Fruit fly (Drosophila melanogaster) whole organism, embryonic: ENCODE data around the gene Bicra.
A peak's percentile ranks its signal among the peaks of the same experiment; 100 is the strongest.

Source experiments
- ATbp ChIP-seq: fragments of 200-800 bp; sonication (Bioruptor generic); optimal IDR thresholded peaks from 2 replicates; lab custom pipeline; 2017; ENCODE audit warnings: missing biosample characterization, mild to moderate bottlenecking, missing genetic modification characterization, missing genetic modification reagents
- CG10147 ChIP-seq: fragments of 200-800 bp; sonication (Bioruptor generic); optimal IDR thresholded peaks from 2 replicates; lab custom pipeline; 2019; ENCODE audit warnings: missing biosample characterization, mild to moderate bottlenecking, missing genetic modification characterization, moderate library complexity
- CG10274 ChIP-seq: fragments of 200-800 bp; sonication (Bioruptor generic); optimal IDR thresholded peaks from 3 replicates; lab custom pipeline; 2017; ENCODE audit warnings: missing biosample characterization, mild to moderate bottlenecking, missing genetic modification characterization
- CG11247 ChIP-seq: fragments of 200-800 bp; sonication (Bioruptor generic); IDR thresholded peaks from 2 replicates; pipeline ENCODE4 v1.3.6; 2022; ENCODE audit warnings: missing biosample characterization, missing genetic modification characterization
- CG12391 ChIP-seq: fragments of 200-800 bp; sonication (Bioruptor generic); optimal IDR thresholded peaks from 3 replicates; lab custom pipeline; 2018; ENCODE audit warnings: missing biosample characterization, mild to moderate bottlenecking, missing genetic modification characterization, moderate library complexity
- CG15011 ChIP-seq: fragments of 200-800 bp; sonication (Bioruptor generic); optimal IDR thresholded peaks from 3 replicates; lab custom pipeline; 2018; ENCODE audit warnings: missing biosample characterization, mild to moderate bottlenecking, missing genetic modification characterization
- CG17612 ChIP-seq: fragments of 200-800 bp; sonication (Bioruptor generic); IDR thresholded peaks from 2 replicates; pipeline ENCODE4 v1.3.6; 2022; ENCODE audit warnings: missing biosample characterization, missing genetic modification characterization
- CG18262 ChIP-seq: fragments of 200-800 bp; optimal IDR thresholded peaks from 3 replicates; lab custom pipeline; 2019; ENCODE audit warnings: missing biosample characterization, mild to moderate bottlenecking, missing genetic modification characterization, moderate library complexity
- CG18619 ChIP-seq: fragments of 200-800 bp; sonication (Bioruptor generic); optimal IDR thresholded peaks from 3 replicates; lab custom pipeline; 2017; ENCODE audit warnings: missing biosample characterization, mild to moderate bottlenecking, missing genetic modification characterization
- CG31441 ChIP-seq: fragments of 200-800 bp; sonication (Bioruptor generic); IDR thresholded peaks from 2 replicates; pipeline ENCODE4 v1.3.6; 2022; ENCODE audit warnings: missing biosample characterization, missing genetic modification characterization
- CG3726 ChIP-seq: fragments of 200-800 bp; sonication (Bioruptor generic); IDR thresholded peaks from 3 replicates; pipeline ENCODE4, ENCODE4 v1.3.6; 2022; ENCODE audit warnings: missing biosample characterization, missing genetic modification characterization
- CG3847 ChIP-seq: fragments of 200-800 bp; sonication (Bioruptor generic); IDR thresholded peaks from 2 replicates; pipeline ENCODE4 v1.3.6; 2022; ENCODE audit warnings: missing biosample characterization, missing genetic modification characterization
- CG4282 ChIP-seq: fragments of 200-800 bp; sonication (Bioruptor generic); optimal IDR thresholded peaks from 2 replicates; lab custom pipeline; 2016; ENCODE audit warnings: missing biosample characterization, missing genetic modification characterization
- CG4820 ChIP-seq: fragments of 200-800 bp; sonication (Bioruptor generic); optimal IDR thresholded peaks from 3 replicates; lab custom pipeline; 2016; ENCODE audit warnings: missing biosample characterization, missing genetic modification characterization
- CG4854 ChIP-seq: fragments of 200-800 bp; sonication (Bioruptor generic); optimal IDR thresholded peaks from 2 replicates; lab custom pipeline; 2016; ENCODE audit warnings: missing biosample characterization, missing genetic modification characterization, inconsistent platforms
- CG5245 ChIP-seq: fragments of 200-800 bp; sonication (Bioruptor generic); optimal IDR thresholded peaks from 3 replicates; lab custom pipeline; 2016; ENCODE audit warnings: missing biosample characterization, missing genetic modification characterization
- CG7372 ChIP-seq: fragments of 200-800 bp; sonication (Bioruptor generic); IDR thresholded peaks from 2 replicates; pipeline ENCODE4 v1.3.6; 2022; ENCODE audit warnings: missing biosample characterization, missing genetic modification characterization
- CG7987 ChIP-seq: fragments of 200-800 bp; sonication (Bioruptor generic); optimal IDR thresholded peaks from 2 replicates; lab custom pipeline; 2018; ENCODE audit warnings: missing biosample characterization, mild to moderate bottlenecking, missing genetic modification characterization, moderate library complexity
- CG9215 ChIP-seq: fragments of 200-800 bp; sonication (Bioruptor generic); IDR thresholded peaks from 2 replicates; pipeline ENCODE4 v1.3.6; 2022; ENCODE audit warnings: missing biosample characterization, missing genetic modification characterization
- CG9437 ChIP-seq: fragments of 200-800 bp; sonication (Bioruptor generic); optimal IDR thresholded peaks from 2 replicates; lab custom pipeline; 2018; ENCODE audit warnings: missing biosample characterization, mild to moderate bottlenecking, missing genetic modification characterization
- CTCF ChIP-seq: fragments of 200-800 bp; sonication (Bioruptor generic); optimal IDR thresholded peaks from 2 replicates; lab custom pipeline; 2017; ENCODE audit warnings: missing biosample characterization, mild to moderate bottlenecking, missing genetic modification characterization, moderate library complexity
- Camta ChIP-seq: fragments of 200-800 bp; sonication (Bioruptor generic); optimal IDR thresholded peaks from 2 replicates; lab custom pipeline; 2016; ENCODE audit warnings: missing biosample characterization, missing genetic modification characterization
- Dek ChIP-seq: fragments of 200-800 bp; sonication (Bioruptor generic); optimal IDR thresholded peaks from 3 replicates; lab custom pipeline; 2019; ENCODE audit warnings: missing biosample characterization, mild to moderate bottlenecking, missing genetic modification characterization, moderate library complexity
- Dip2 ChIP-seq: fragments of 200-800 bp; sonication (Bioruptor generic); IDR thresholded peaks from 2 replicates; pipeline ENCODE4 v1.3.6; 2022; ENCODE audit warnings: missing biosample characterization, missing genetic modification characterization
- Drgx ChIP-seq: fragments of 200-800 bp; sonication (Bioruptor generic); IDR thresholded peaks from 2 replicates; pipeline ENCODE4 v1.3.6; 2022; ENCODE audit warnings: missing biosample characterization, missing genetic modification characterization
- E2f1 ChIP-seq: fragments of 200-800 bp; sonication (Bioruptor generic); IDR thresholded peaks from 2 replicates; pipeline ENCODE4 v1.3.6; 2022; ENCODE audit warnings: missing biosample characterization, missing genetic modification characterization
- ERR ChIP-seq: fragments of 200-800 bp; sonication (Bioruptor generic); optimal IDR thresholded peaks from 2 replicates; lab custom pipeline; 2016; ENCODE audit warnings: missing biosample characterization, missing genetic modification characterization
- Fer1 ChIP-seq: fragments of 200-800 bp; sonication (Bioruptor generic); optimal IDR thresholded peaks from 2 replicates; lab custom pipeline; 2017; ENCODE audit warnings: missing biosample characterization, mild to moderate bottlenecking, missing genetic modification characterization
- Hmr ChIP-seq: fragments of 200-800 bp; sonication (Bioruptor generic); optimal IDR thresholded peaks from 3 replicates; lab custom pipeline; 2017; ENCODE audit warnings: mild to moderate bottlenecking, missing biosample characterization, missing genetic modification reagents, missing genetic modification characterization
- Oaz ChIP-seq: fragments of 200-800 bp; sonication (Bioruptor generic); IDR thresholded peaks from 2 replicates; pipeline ENCODE4 v1.3.6; 2022; ENCODE audit warnings: missing biosample characterization, missing genetic modification characterization
- Rx ChIP-seq: fragments of 200-800 bp; sonication (Bioruptor generic); IDR thresholded peaks from 2 replicates; pipeline ENCODE4 v1.3.6; 2022; ENCODE audit warnings: missing biosample characterization, missing genetic modification characterization
- Sox102F ChIP-seq: fragments of 200-800 bp; sonication (Bioruptor generic); optimal IDR thresholded peaks from 2 replicates; lab custom pipeline; 2018; ENCODE audit warnings: missing biosample characterization, mild to moderate bottlenecking, missing genetic modification characterization, moderate library complexity
- Spps ChIP-seq: fragments of 200-800 bp; sonication (Bioruptor generic); optimal IDR thresholded peaks from 2 replicates; lab custom pipeline; 2018; ENCODE audit warnings: missing biosample characterization, mild to moderate bottlenecking, missing genetic modification characterization
- Xbp1 ChIP-seq: fragments of 200-800 bp; sonication (Bioruptor generic); optimal IDR thresholded peaks from 3 replicates; lab custom pipeline; 2016; ENCODE audit warnings: missing biosample characterization, mild to moderate bottlenecking, missing genetic modification characterization
- bcd ChIP-seq: fragments of 200-800 bp; sonication (Bioruptor generic); optimal IDR thresholded peaks from 2 replicates; lab custom pipeline; 2017; ENCODE audit warnings: missing biosample characterization, mild to moderate bottlenecking, missing genetic modification characterization
- cg ChIP-seq: fragments of 200-800 bp; sonication (Bioruptor generic); optimal IDR thresholded peaks from 3 replicates; lab custom pipeline; 2019; ENCODE audit warnings: missing biosample characterization, mild to moderate bottlenecking, missing genetic modification characterization, moderate library complexity
- crc ChIP-seq: fragments of 200-800 bp; sonication (Bioruptor generic); optimal IDR thresholded peaks from 2 replicates; lab custom pipeline; 2016; ENCODE audit warnings: missing biosample characterization, missing genetic modification characterization
- crol ChIP-seq: fragments of 200-800 bp; sonication (Bioruptor generic); IDR thresholded peaks from 2 replicates; pipeline ENCODE4 v1.3.6; 2022; ENCODE audit warnings: missing biosample characterization, missing genetic modification characterization
- ems ChIP-seq: fragments of 200-800 bp; sonication (Bioruptor generic); optimal IDR thresholded peaks from 3 replicates; lab custom pipeline; 2016; ENCODE audit warnings: missing biosample characterization, missing genetic modification characterization
- exex ChIP-seq: fragments of 200-800 bp; sonication (Bioruptor generic); optimal IDR thresholded peaks from 4 replicates; lab custom pipeline; 2018; ENCODE audit warnings: missing biosample characterization, mild to moderate bottlenecking, missing genetic modification characterization, moderate library complexity
- fd96Cb ChIP-seq: fragments of 200-800 bp; sonication (Bioruptor generic); optimal IDR thresholded peaks from 2 replicates; lab custom pipeline; 2018; ENCODE audit warnings: missing biosample characterization, mild to moderate bottlenecking, missing genetic modification characterization, moderate library complexity
- ken ChIP-seq: fragments of 200-800 bp; sonication (Bioruptor generic); IDR thresholded peaks from 3 replicates; pipeline ENCODE4 v1.3.6; 2022; ENCODE audit warnings: missing biosample characterization, missing genetic modification characterization
- kni ChIP-seq: fragments of 200-800 bp; sonication (Bioruptor generic); optimal IDR thresholded peaks from 3 replicates; lab custom pipeline; 2017; ENCODE audit warnings: mild to moderate bottlenecking, missing biosample characterization, missing genetic modification reagents, missing genetic modification characterization
- mam ChIP-seq: fragments of 200-800 bp; sonication (Bioruptor generic); optimal IDR thresholded peaks from 3 replicates; lab custom pipeline; 2016; ENCODE audit warnings: missing biosample characterization, missing genetic modification characterization
- pita ChIP-seq: fragments of 200-800 bp; sonication (Bioruptor generic); optimal IDR thresholded peaks from 2 replicates; lab custom pipeline; 2017; ENCODE audit warnings: missing biosample characterization, mild to moderate bottlenecking, missing genetic modification characterization
- ranshi ChIP-seq: fragments of 200-800 bp; sonication (Bioruptor generic); IDR thresholded peaks from 2 replicates; pipeline ENCODE4 v1.3.6; 2022; ENCODE audit warnings: missing biosample characterization, missing genetic modification characterization
- sisA ChIP-seq: fragments of 200-800 bp; sonication (Bioruptor generic); IDR thresholded peaks from 2 replicates; pipeline ENCODE4 v1.3.6; 2022; ENCODE audit warnings: missing biosample characterization, missing genetic modification characterization
- twi ChIP-seq: fragments of 200-800 bp; optimal IDR thresholded peaks from 2 replicates; lab custom pipeline; 2019; ENCODE audit warnings: missing biosample characterization, mild to moderate bottlenecking, missing genetic modification characterization, moderate library complexity
- unpg ChIP-seq: fragments of 200-800 bp; sonication (Bioruptor generic); optimal IDR thresholded peaks from 3 replicates; lab custom pipeline; 2018; ENCODE audit warnings: missing biosample characterization, mild to moderate bottlenecking, missing genetic modification characterization, moderate library complexity
- zfh1 ChIP-seq: fragments of 200-800 bp; sonication (Bioruptor generic); IDR thresholded peaks from 3 replicates; pipeline ENCODE4 v1.3.6; 2022; ENCODE audit warnings: missing biosample characterization, missing genetic modification characterization

The Bicra gene

DNA sequence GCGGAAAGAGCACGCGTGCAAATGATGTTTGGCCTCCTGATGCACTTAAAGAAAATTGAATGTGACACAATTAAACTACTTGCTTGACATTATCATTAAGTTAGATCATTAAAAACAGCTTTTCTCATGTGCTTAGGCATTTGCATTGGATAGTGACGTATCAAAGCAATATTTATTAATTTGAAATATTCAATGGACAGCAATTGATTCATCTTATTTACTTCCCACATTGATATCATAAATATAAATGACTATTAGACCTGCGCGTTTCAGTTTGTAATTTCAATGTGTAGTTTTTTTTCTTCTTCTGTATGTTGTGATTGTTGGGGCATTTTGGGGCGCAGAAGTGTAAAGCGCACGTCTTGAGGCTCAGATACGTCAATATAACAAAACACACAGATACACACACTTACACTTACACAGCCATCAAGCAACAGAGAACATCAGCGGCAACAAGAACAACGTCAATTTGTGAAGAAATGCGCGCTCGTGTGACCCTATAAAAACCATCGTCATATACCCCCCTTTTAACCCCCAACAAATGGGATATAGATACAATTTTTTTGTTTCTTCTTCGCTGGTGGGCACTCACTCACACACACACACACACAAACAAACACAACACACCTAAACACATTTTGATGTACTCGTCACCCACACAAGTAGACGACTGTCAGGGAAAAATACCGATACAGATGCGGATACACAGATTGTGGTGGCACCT is 26.3 kb downstream of the Bicra start (continued):
- TF ChIP-seq CG3726 (GFP tag; lab: Robert Waterston, UW): 0 out of 3 replicates have a peak, but pooled peaks have one; percentile 37
- peak; percentile 87 for TF ChIP-seq CG18262 (tag; lab: Kevin White, UChicago)
- TF ChIP-seq cg (GFP tag; lab: Kevin White, UChicago): peak; percentile 93
- no peak for TF ChIP-seq CG11247 (GFP tag; lab: Robert Waterston, UW)
- TF ChIP-seq ERR (GFP tag; lab: Kevin White, UChicago): no peak
- peak; percentile 46; the same call in 1 of the 3 replicates for TF ChIP-seq ken
- peak; percentile 55 for TF ChIP-seq CG9215 (GFP tag; lab: Robert Waterston, UW)
- TF ChIP-seq Spps (tag; lab: Kevin White, UChicago): peak; percentile 36
- peak; percentile 51; the same call in 1 of the 2 replicates for TF ChIP-seq CG7372 (GFP tag; lab: Robert Waterston, UW)
- peak; percentile 60 for TF ChIP-seq crol
- peak; percentile 82 for TF ChIP-seq unpg (GFP tag; lab: Kevin White, UChicago)
- TF ChIP-seq Sox102F (GFP tag; lab: Kevin White, UChicago): peak; percentile 84
- TF ChIP-seq CG10274 (GFP tag; lab: Kevin White, UChicago): peak; percentile 33
- peak; percentile 23 for TF ChIP-seq twi (tag; lab: Kevin White, UChicago)
- TF ChIP-seq CG10147: peak; percentile 64
- TF ChIP-seq CTCF (GFP tag; lab: Kevin White, UChicago): no peak
- peak; percentile 51; the same call in 1 of the 2 replicates for TF ChIP-seq Rx (GFP tag; lab: Robert Waterston, UW)
- peak; percentile 71 for TF ChIP-seq sisA (GFP tag; lab: Robert Waterston, UW)
- peak; percentile 66 for TF ChIP-seq CG9437 (GFP tag; lab: Kevin White, UChicago)
- TF ChIP-seq Hmr (GFP tag; lab: Kevin White, UChicago): peak; percentile 74
- no peak for TF ChIP-seq CG4282
- TF ChIP-seq CG4854: peak; percentile 25
- 0 out of 2 replicates have a peak, but pooled peaks have one; percentile 19 for TF ChIP-seq Drgx (GFP tag; lab: Robert Waterston, UW)
- TF ChIP-seq Dek: peak; percentile 44
- TF ChIP-seq Oaz (GFP tag; lab: Robert Waterston, UW): no peak
- TF ChIP-seq CG7987 (GFP tag; lab: Kevin White, UChicago): no peak
- TF ChIP-seq CG15011 (GFP tag; lab: Kevin White, UChicago): peak; percentile 55
- TF ChIP-seq exex (tag; lab: Kevin White, UChicago): peak; percentile 27
- TF ChIP-seq Dip2 (GFP tag; lab: Robert Waterston, UW): no peak
- peak; percentile 76 for TF ChIP-seq ems
- TF ChIP-seq bcd (GFP tag; lab: Kevin White, UChicago): peak; percentile 69
- peak; percentile 70 for TF ChIP-seq CG4820 (GFP tag; lab: Kevin White, UChicago)
- peak; percentile 58 for TF ChIP-seq Fer1 (GFP tag; lab: Kevin White, UChicago)
- peak; percentile 81 for TF ChIP-seq ATbp (GFP tag; lab: Kevin White, UChicago)
- no peak for TF ChIP-seq CG17612 (GFP tag; lab: Robert Waterston, UW)
- TF ChIP-seq CG3847 (GFP tag; lab: Robert Waterston, UW): peak; percentile 57
- no peak for TF ChIP-seq pita (GFP tag; lab: Kevin White, UChicago)
- TF ChIP-seq CG5245: peak; percentile 48
- peak; percentile 85 for TF ChIP-seq fd96Cb
- TF ChIP-seq Camta: peak; percentile 47
- TF ChIP-seq CG31441 (GFP tag; lab: Robert Waterston, UW): peak; percentile 77
- TF ChIP-seq ranshi (GFP tag; lab: Robert Waterston, UW): peak; percentile 62; the same call in 1 of the 2 replicates
- peak; percentile 55; the same call in 1 of the 2 replicates for TF ChIP-seq E2f1 (GFP tag; lab: Robert Waterston, UW)
- TF ChIP-seq Xbp1 (GFP tag; lab: Kevin White, UChicago): peak; percentile 73
- peak; percentile 72 for TF ChIP-seq kni
- TF ChIP-seq CG18619 (GFP tag; lab: Kevin White, UChicago): peak; percentile 70
- TF ChIP-seq mam (GFP tag; lab: Kevin White, UChicago): peak; percentile 42
- TF ChIP-seq crc (GFP tag; lab: Kevin White, UChicago): peak; percentile 20
- peak; percentile 56; the same call in 2 of the 3 replicates for TF ChIP-seq zfh1 (GFP tag; lab: Robert Waterston, UW)
- peak; percentile 82 for TF ChIP-seq CG12391 (tag; lab: Kevin White, UChicago)
